Worm (Caenorhabditis elegans) whole organism, midembryonic: ENCODE measurements around the gene R08A2.7.

Experiments used
- T22C8.4 ChIP-seq: fragments of 200-800 bp; sonication (Bioruptor generic); IDR thresholded peaks from 2 replicates; pipeline ENCODE4 v1.3.6; 2022; ENCODE audit warnings: missing genetic modification characterization, missing compliant biosample characterization
- flt-1 ChIP-seq: fragments of 200-800 bp; sonication (Bioruptor generic); IDR thresholded peaks from 2 replicates; pipeline ENCODE4 v1.3.6; 2022; ENCODE audit warnings: missing genetic modification characterization, missing compliant biosample characterization
- med-1 ChIP-seq: sonication (generic microtip); optimal IDR thresholded peaks from 2 replicates; lab custom pipeline; 2017; ENCODE audit warnings: missing genetic modification characterization, mild to moderate bottlenecking, missing compliant biosample characterization, antibody characterized with exemption, missing genetic modification reagents; ENCODE audit not compliant: insufficient read depth

ce11 chrV:14773048-14773447 lies 49.9 kb downstream of the R08A2.7 start, which contains the start of gene haf-7:
- TF ChIP-seq med-1 (GFP tag; lab: Kevin White, UChicago) (no peak), T22C8.4 (no peak), flt-1 (GFP tag; lab: Robert Waterston, UW) (no peak)
